Worm (Caenorhabditis elegans) whole organism, L4 larva: ENCODE results near the gene unc-97.

Experiments used
- R02D3.7 ChIP-seq: fragments of 150-350 bp; sonication (generic microtip); optimal IDR thresholded peaks from 3 replicates; lab custom pipeline; 2014; ENCODE audit warnings: missing biosample characterization, missing genetic modification characterization
- ZK546.5 ChIP-seq, 2 experiments: sonication (generic microtip); optimal IDR thresholded peaks; 2 replicates each; lab custom pipeline; 2017; ENCODE audit warnings: missing biosample characterization in 2 of 2, missing genetic modification characterization in 2 of 2
- aly-2 ChIP-seq: sonication (generic microtip); optimal IDR thresholded peaks from 2 replicates; lab custom pipeline; 2018; ENCODE audit warnings: missing biosample characterization, missing genetic modification characterization
- attf-4 ChIP-seq: sonication (generic microtip); optimal IDR thresholded peaks from 3 replicates; lab custom pipeline; 2017; ENCODE audit warnings: missing biosample characterization, missing genetic modification characterization
- dmd-6 ChIP-seq: fragments of 200-800 bp; sonication (Bioruptor generic); IDR thresholded peaks from 2 replicates; pipeline ENCODE4 v1.3.6; 2022; ENCODE audit warnings: missing genetic modification reagents, missing genetic modification characterization, missing compliant biosample characterization
- dpl-1 ChIP-seq: fragments of 150-350 bp; optimal IDR thresholded peaks from 2 replicates; lab custom pipeline; 2014; ENCODE audit warnings: missing biosample characterization, missing genetic modification reagents, missing genetic modification characterization
- egl-27 ChIP-seq: sonication (generic microtip); optimal IDR thresholded peaks from 3 replicates; lab custom pipeline; 2017; ENCODE audit warnings: missing biosample characterization, missing genetic modification reagents, missing genetic modification characterization
- lin-15B ChIP-seq: fragments of 150-350 bp; sonication (generic microtip); optimal IDR thresholded peaks from 3 replicates; lab custom pipeline; 2014; ENCODE audit warnings: missing biosample characterization, missing genetic modification characterization
- mes-2 ChIP-seq: sonication (generic microtip); optimal IDR thresholded peaks from 2 replicates; lab custom pipeline; 2016; ENCODE audit warnings: missing genotype, mild to moderate bottlenecking, missing genetic modification characterization, missing compliant biosample characterization; ENCODE audit not compliant: poor library complexity, severe bottlenecking
- rbr-2 ChIP-seq: sonication (generic microtip); optimal IDR thresholded peaks from 2 replicates; lab custom pipeline; 2016; ENCODE audit warnings: missing genotype, missing genetic modification characterization, missing compliant biosample characterization
- skn-1 ChIP-seq: fragments of 150-350 bp; optimal IDR thresholded peaks from 2 replicates; lab custom pipeline; 2014; ENCODE audit warnings: missing biosample characterization, missing genetic modification characterization
- snpc-4 ChIP-seq: fragments of 150-350 bp; optimal IDR thresholded peaks from 2 replicates; lab custom pipeline; 2014; ENCODE audit warnings: missing biosample characterization, missing genetic modification characterization
- zfp-2 ChIP-seq: sonication (generic microtip); optimal IDR thresholded peaks from 2 replicates; lab custom pipeline; 2016; ENCODE audit warnings: mild to moderate bottlenecking, missing genetic modification characterization, missing compliant biosample characterization

ce11 chrX:5592517-5593183 lies at the start of gene unc-97:
- TF ChIP-seq aly-2 (tag; lab: Kevin White, UChicago) (no peak), ZK546.5 (tag; optimal IDR thresholded peaks at IDR 0.05; lab: Kevin White, UChicago) (no peak), egl-27 (tag; lab: Kevin White, UChicago) (no peak), dpl-1 (no peak), zfp-2 (tag; lab: Kevin White, UChicago) (no peak), dmd-6 (GFP tag; lab: Robert Waterston, UW) (no peak), R02D3.7 (no peak), mes-2 (tag; lab: Kevin White, UChicago) (no peak), skn-1 (tag; lab: Kevin White, UChicago) (no peak), rbr-2 (tag; lab: Kevin White, UChicago) (no peak), attf-4 (tag; lab: Kevin White, UChicago) (no peak), lin-15B (no peak), snpc-4 (tag; lab: Kevin White, UChicago) (no peak)
